Worm (Caenorhabditis elegans) whole organism, young adult: ENCODE data around the gene snu-66.

ENCODE experiments used
- B0019.2 ChIP-seq: fragments of 200-800 bp; sonication (Bioruptor generic); conservative IDR thresholded peaks from 2 replicates; pipeline ENCODE4 v1.3.6; 2022; ENCODE audit warnings: missing genetic modification reagents, missing genetic modification characterization, missing compliant biosample characterization
- B0035.1 ChIP-seq: sonication (generic microtip); optimal IDR thresholded peaks from 2 replicates; lab custom pipeline; 2016; ENCODE audit warnings: missing genetic modification characterization, mild to moderate bottlenecking, missing compliant biosample characterization, missing genotype, missing genetic modification reagents
- C06A6.2 ChIP-seq: fragments of 200-800 bp; sonication (Bioruptor generic); conservative IDR thresholded peaks from 2 replicates; pipeline ENCODE4 v1.3.6; 2022; ENCODE audit warnings: missing genetic modification characterization, missing compliant biosample characterization
- F23B12.7 ChIP-seq: sonication (generic microtip); optimal IDR thresholded peaks from 2 replicates; lab custom pipeline; 2017; ENCODE audit warnings: missing genetic modification characterization, mild to moderate bottlenecking, missing compliant biosample characterization, antibody characterized with exemption, moderate library complexity; ENCODE audit not compliant: insufficient read depth
- F37B4.10 ChIP-seq: fragments of 200-800 bp; sonication (Bioruptor generic); IDR thresholded peaks from 2 replicates; pipeline ENCODE4 v1.3.6; 2022; ENCODE audit warnings: missing genetic modification characterization, missing compliant biosample characterization
- F57C9.4 ChIP-seq: sonication (generic microtip); optimal IDR thresholded peaks from 2 replicates; lab custom pipeline; 2017; ENCODE audit warnings: mild to moderate bottlenecking, missing genetic modification characterization, missing compliant biosample characterization
- T26A5.8 ChIP-seq: sonication (generic microtip); optimal IDR thresholded peaks from 2 replicates; lab custom pipeline; 2016; ENCODE audit warnings: missing genetic modification characterization, missing compliant biosample characterization
- Y53F4B.3 ChIP-seq: fragments of 200-800 bp; sonication (Bioruptor generic); IDR thresholded peaks from 2 replicates; pipeline ENCODE4 v1.3.6; 2022; ENCODE audit warnings: missing genetic modification reagents, missing genetic modification characterization, missing compliant biosample characterization
- Y67H2A.10 ChIP-seq: fragments of 200-800 bp; sonication (Bioruptor generic); conservative IDR thresholded peaks from 2 replicates; pipeline ENCODE4 v1.3.6; 2022; ENCODE audit warnings: missing genetic modification reagents, missing genetic modification characterization, missing compliant biosample characterization
- Y79H2A.3 ChIP-seq: fragments of 200-800 bp; sonication (Bioruptor generic); conservative IDR thresholded peaks from 2 replicates; pipeline ENCODE4 v1.3.6; 2022; ENCODE audit warnings: missing genetic modification reagents, missing genetic modification characterization, missing compliant biosample characterization
- akir-1 ChIP-seq: fragments of 200-800 bp; sonication (Bioruptor generic); optimal IDR thresholded peaks from 2 replicates; lab custom pipeline; 2018; ENCODE audit warnings: mild to moderate bottlenecking, missing genetic modification characterization, moderate library complexity, missing compliant biosample characterization
- ama-1 ChIP-seq, 3 experiments: fragments of 150-350 bp in 1 of 3; sonication (generic microtip) in 2 of 3; optimal IDR thresholded peaks; 2 replicates each; lab custom pipeline; 2014 to 2018; ENCODE audit warnings: missing biosample characterization in 2 of 3, missing genetic modification characterization in 2 of 3, missing genetic modification reagents in 2 of 3
- aptf-3 ChIP-seq: fragments of 200-800 bp; sonication (Bioruptor generic); IDR thresholded peaks from 2 replicates; pipeline ENCODE4 v1.3.6; 2022; ENCODE audit warnings: missing genetic modification characterization, missing compliant biosample characterization
- athp-1 ChIP-seq: sonication (generic microtip); optimal IDR thresholded peaks from 2 replicates; lab custom pipeline; 2017; ENCODE audit warnings: mild to moderate bottlenecking, missing genetic modification characterization, missing compliant biosample characterization
- attf-5 ChIP-seq: fragments of 200-800 bp; sonication (Bioruptor generic); optimal IDR thresholded peaks from 2 replicates; lab custom pipeline; 2018; ENCODE audit warnings: mild to moderate bottlenecking, missing genetic modification characterization, missing compliant biosample characterization
- attf-6 ChIP-seq: fragments of 200-800 bp; sonication (Bioruptor generic); IDR thresholded peaks from 2 replicates; pipeline ENCODE4 v1.3.6; 2022; ENCODE audit warnings: missing genetic modification reagents, missing genetic modification characterization, missing compliant biosample characterization
- bed-1 ChIP-seq: fragments of 200-800 bp; sonication (Bioruptor generic); IDR thresholded peaks from 2 replicates; pipeline ENCODE4 v1.3.6; 2022; ENCODE audit warnings: missing genetic modification reagents, missing genetic modification characterization, missing compliant biosample characterization
- bed-2 ChIP-seq: fragments of 200-800 bp; sonication (Bioruptor generic); IDR thresholded peaks from 2 replicates; pipeline ENCODE4 v1.3.6; 2022; ENCODE audit warnings: missing genetic modification reagents, missing genetic modification characterization, missing compliant biosample characterization
- ccch-3 ChIP-seq: fragments of 200-800 bp; sonication (Bioruptor generic); optimal IDR thresholded peaks from 2 replicates; lab custom pipeline; 2018; ENCODE audit warnings: mild to moderate bottlenecking, missing genetic modification characterization, missing compliant biosample characterization
- cebp-2 ChIP-seq: fragments of 200-800 bp; sonication (Bioruptor generic); IDR thresholded peaks from 2 replicates; pipeline ENCODE4 v1.3.6; 2022; ENCODE audit warnings: missing genetic modification characterization, missing compliant biosample characterization
- die-1 ChIP-seq: sonication (generic microtip); optimal IDR thresholded peaks from 2 replicates; lab custom pipeline; 2016; ENCODE audit warnings: missing genotype, mild to moderate bottlenecking, missing genetic modification characterization, missing compliant biosample characterization
- egl-18 ChIP-seq: fragments of 200-800 bp; sonication (Bioruptor generic); IDR thresholded peaks from 2 replicates; pipeline ENCODE4 v1.3.6; 2022; ENCODE audit warnings: missing genetic modification reagents, missing genetic modification characterization, missing compliant biosample characterization
- ekl-4 ChIP-seq: fragments of 200-800 bp; sonication (Bioruptor generic); IDR thresholded peaks from 2 replicates; pipeline ENCODE4 v1.3.6; 2022; ENCODE audit warnings: missing genetic modification reagents, missing genetic modification characterization, missing compliant biosample characterization
- ets-4 ChIP-seq: fragments of 200-800 bp; sonication (Bioruptor generic); optimal IDR thresholded peaks from 2 replicates; lab custom pipeline; 2018; ENCODE audit warnings: mild to moderate bottlenecking, missing genetic modification characterization, missing compliant biosample characterization
- fkh-3 ChIP-seq: sonication (generic microtip); optimal IDR thresholded peaks from 2 replicates; lab custom pipeline; 2016; ENCODE audit warnings: mild to moderate bottlenecking, missing genetic modification characterization, missing compliant biosample characterization
- hlh-12 ChIP-seq: sonication (generic microtip); optimal IDR thresholded peaks from 2 replicates; lab custom pipeline; 2016; ENCODE audit warnings: missing genetic modification characterization, missing compliant biosample characterization
- hlh-26 ChIP-seq: fragments of 200-800 bp; sonication (Bioruptor generic); conservative IDR thresholded peaks from 2 replicates; pipeline ENCODE4 v1.3.6; 2022; ENCODE audit warnings: missing genetic modification reagents, missing genetic modification characterization, missing compliant biosample characterization
- hmg-1.2 ChIP-seq: fragments of 200-800 bp; sonication (Bioruptor generic); IDR thresholded peaks from 2 replicates; pipeline ENCODE4 v1.3.6; 2022; ENCODE audit warnings: missing genetic modification reagents, missing genetic modification characterization, missing compliant biosample characterization
- hmg-20 ChIP-seq: fragments of 200-800 bp; sonication (Bioruptor generic); IDR thresholded peaks from 2 replicates; pipeline ENCODE4 v1.3.6; 2022; ENCODE audit warnings: missing genetic modification reagents, missing genetic modification characterization, missing compliant biosample characterization
- let-526 ChIP-seq: fragments of 200-800 bp; sonication (Bioruptor generic); IDR thresholded peaks from 2 replicates; pipeline ENCODE4 v1.3.6; 2022; ENCODE audit warnings: missing genetic modification reagents, missing genetic modification characterization, missing compliant biosample characterization
- let-607 ChIP-seq, 2 experiments: fragments of 200-800 bp in 1 of 2; sonication (Bioruptor generic) in 1 of 2; sonication (generic microtip) in 1 of 2; optimal IDR thresholded peaks; 2 replicates each; lab custom pipeline; 2016 to 2018; ENCODE audit warnings: mild to moderate bottlenecking in 2 of 2, missing compliant biosample characterization in 2 of 2, missing genetic modification characterization in 2 of 2, moderate library complexity in 2 of 2, missing genotype in 1 of 2
- madf-10 ChIP-seq: sonication (generic microtip); optimal IDR thresholded peaks from 2 replicates; lab custom pipeline; 2016; ENCODE audit warnings: mild to moderate bottlenecking, missing genetic modification characterization, missing compliant biosample characterization
- nhr-80 ChIP-seq: sonication (generic microtip); optimal IDR thresholded peaks from 2 replicates; lab custom pipeline; 2016; ENCODE audit warnings: missing genetic modification characterization, missing compliant biosample characterization
- sea-2 ChIP-seq: fragments of 200-800 bp; sonication (Bioruptor generic); IDR thresholded peaks from 2 replicates; pipeline ENCODE4 v1.3.6; 2022; ENCODE audit warnings: missing genetic modification characterization, missing compliant biosample characterization
- snpc-3.4 ChIP-seq: sonication (generic microtip); optimal IDR thresholded peaks from 2 replicates; lab custom pipeline; 2017; ENCODE audit warnings: missing genetic modification characterization, mild to moderate bottlenecking, missing compliant biosample characterization, antibody characterized with exemption, moderate library complexity, missing genotype, missing genetic modification reagents
- unc-130 ChIP-seq: sonication (generic microtip); optimal IDR thresholded peaks from 2 replicates; lab custom pipeline; 2016; ENCODE audit warnings: missing genetic modification reagents, missing genetic modification characterization, missing compliant biosample characterization
- xnd-1 ChIP-seq: sonication (generic microtip); optimal IDR thresholded peaks from 2 replicates; lab custom pipeline; 2016; ENCODE audit warnings: missing genotype, missing genetic modification reagents, missing genetic modification characterization, missing compliant biosample characterization
- zfh-2 ChIP-seq: fragments of 200-800 bp; sonication (Bioruptor generic); conservative IDR thresholded peaks from 2 replicates; pipeline ENCODE4 v1.3.6; 2022; ENCODE audit warnings: missing genetic modification reagents, missing genetic modification characterization, missing compliant biosample characterization
- ztf-3 ChIP-seq: fragments of 200-800 bp; sonication (Bioruptor generic); optimal IDR thresholded peaks from 2 replicates; lab custom pipeline; 2018; ENCODE audit warnings: mild to moderate bottlenecking, missing genetic modification characterization, missing compliant biosample characterization

Gene snu-66

ce11 chrV:7548499-7548898 lies 27.0 kb downstream of the snu-66 start (continued):
- TF ChIP-seq bed-1 (GFP tag; lab: Robert Waterston, UW), result peak; percentile 84; the same call in 1 of the 2 replicates
- TF ChIP-seq hmg-20 (GFP tag; lab: Robert Waterston, UW), result peak; percentile 36; the same call in 1 of the 2 replicates
- TF ChIP-seq Y53F4B.3 (GFP tag; lab: Robert Waterston, UW), result peak; percentile 62; the same call in 1 of the 2 replicates
- peak; percentile 93 for TF ChIP-seq aptf-3 (GFP tag; lab: Robert Waterston, UW)
- TF ChIP-seq athp-1, result peak; percentile 47

ce11 chrV:7548017-7548416 lies 27.5 kb downstream of the snu-66 start:
- TF ChIP-seq nhr-80 (tag; lab: Kevin White, UChicago), result peak; percentile 21
- TF ChIP-seq madf-10 (tag; lab: Kevin White, UChicago), result no peak

- no peak for TF ChIP-seq zfh-2 (GFP tag; lab: Robert Waterston, UW)
- TF ChIP-seq attf-6 (GFP tag; lab: Robert Waterston, UW), result no peak
- no peak for TF ChIP-seq akir-1 (GFP tag; lab: Kevin White, UChicago)
- no peak for TF ChIP-seq B0035.1
- no peak for TF ChIP-seq hlh-26 (GFP tag; lab: Robert Waterston, UW)
- no peak for TF ChIP-seq aptf-3 (GFP tag; lab: Robert Waterston, UW)
- TF ChIP-seq ztf-3 (GFP tag; lab: Kevin White, UChicago), result no peak
- no peak for TF ChIP-seq sea-2 (GFP tag; lab: Robert Waterston, UW)
These were observed 28.0 kb downstream of the snu-66 start, which contains the start of gene ftn-1 for ce11 chrV:7547479-7547878. ftn-1 (minus strand) TSS chrV:7547579.

ce11 chrV:7545187-7545586 lies 30.3 kb downstream of the snu-66 start, which contains the start of the genes C54F6.19 and nhx-3:
C54F6.19 (plus strand) TSS chrV:7545487.
nhx-3 (minus strand) TSS chrV:7545523.
- TF ChIP-seq egl-18 (GFP tag; lab: Robert Waterston, UW) (no peak), ets-4 (GFP tag; lab: Kevin White, UChicago) (no peak), B0035.1 (no peak), snpc-3.4 (tag; lab: Kevin White, UChicago) (no peak), unc-130 (GFP tag; lab: Kevin White, UChicago) (no peak)

- no peak for TF ChIP-seq F37B4.10 (GFP tag; lab: Robert Waterston, UW)
- no peak for TF ChIP-seq bed-2 (GFP tag; lab: Robert Waterston, UW)
- no peak for TF ChIP-seq ccch-3 (GFP tag; lab: Kevin White, UChicago)
- no peak for TF ChIP-seq T26A5.8
- no peak for TF ChIP-seq xnd-1
- TF ChIP-seq athp-1, result no peak
- TF ChIP-seq B0019.2, result no peak
These were observed 31.7 kb downstream of the snu-66 start for ce11 chrV:7543728-7544127.

ce11 chrV:7539015-7539414 lies 36.5 kb downstream of the snu-66 start, which contains the start of gene srh-268:
srh-268 (plus strand) TSS chrV:7539315.
- TF ChIP-seq F23B12.7 (tag; lab: Kevin White, UChicago) (no peak), ama-1 (optimal IDR thresholded peaks at IDR 0.05; lab: Kevin White, UChicago) (no peak), ama-1 (GFP tag; optimal IDR thresholded peaks at IDR 0.05; lab: Kevin White, UChicago) (no peak), ekl-4 (GFP tag; lab: Robert Waterston, UW) (no peak), hmg-1.2 (no peak), attf-5 (GFP tag; lab: Kevin White, UChicago) (no peak), madf-10 (tag; lab: Kevin White, UChicago) (no peak), C06A6.2 (GFP tag; lab: Robert Waterston, UW) (no peak), hlh-12 (tag; lab: Kevin White, UChicago) (no peak), let-526 (no peak), Y67H2A.10 (no peak), cebp-2 (GFP tag; lab: Robert Waterston, UW) (no peak), let-607 (tag; optimal IDR thresholded peaks at IDR 0.05; lab: Kevin White, UChicago) (no peak), die-1 (tag; lab: Kevin White, UChicago) (no peak), aptf-3 (GFP tag; lab: Robert Waterston, UW) (no peak), F57C9.4 (tag; lab: Kevin White, UChicago) (no peak), Y79H2A.3 (GFP tag; lab: Robert Waterston, UW) (no peak), fkh-3 (tag; lab: Kevin White, UChicago) (no peak), snpc-3.4 (tag; lab: Kevin White, UChicago) (no peak)
